Fruit fly (Drosophila melanogaster): ENCODE results near the gene pb.

Gene pb

DNA sequence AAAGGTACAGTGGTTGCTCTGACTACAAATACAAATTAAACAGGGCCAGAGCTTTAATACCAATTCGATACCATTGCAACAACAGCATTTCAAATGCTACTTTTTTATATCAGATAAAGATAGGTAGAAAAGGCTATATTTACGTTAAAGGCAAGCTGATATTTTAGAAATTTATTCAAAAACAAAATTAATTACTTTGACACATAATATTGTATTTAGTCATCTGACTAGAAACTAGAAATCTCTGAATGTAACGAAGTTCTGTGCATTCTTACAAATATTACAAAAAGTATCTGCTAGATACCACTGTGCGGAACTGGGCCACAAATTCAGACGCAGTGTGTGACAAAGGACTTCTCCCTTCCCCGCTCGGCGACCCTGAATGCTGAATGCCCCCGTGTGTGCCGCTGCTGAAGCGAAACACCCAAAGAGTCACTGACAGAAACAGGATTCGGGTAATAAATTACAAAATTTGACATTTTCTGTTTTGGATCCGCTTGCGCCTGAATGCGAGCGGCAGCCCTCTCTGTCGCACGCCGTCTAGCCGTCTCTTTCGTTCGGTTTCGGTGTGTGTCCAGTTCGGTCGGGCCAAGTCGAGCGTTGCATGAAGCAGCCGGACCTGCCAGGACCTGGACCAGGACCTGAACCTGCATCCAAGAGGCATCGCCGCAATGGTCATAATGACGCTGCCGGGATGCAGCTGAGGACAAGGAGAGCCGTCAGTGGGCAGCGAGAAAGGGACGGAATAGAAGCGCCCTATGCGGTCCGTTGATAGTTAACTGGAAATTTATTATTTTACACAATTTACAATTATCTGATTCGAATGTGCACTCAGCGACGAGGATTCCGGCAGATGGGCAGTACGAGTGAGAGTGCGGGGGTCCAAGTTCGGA is 19.1 kb upstream of the pb start:
- TF ChIP-seq CG6683 (GFP tag; optimal IDR thresholded peaks at IDR 0.05) (peak; percentile 21), lab (GFP tag; optimal IDR thresholded peaks at IDR 0.05) (peak; percentile 54), CG13296 (GFP tag; optimal IDR thresholded peaks at IDR 0.05) (peak; percentile 18), CG10321 (GFP tag; IDR thresholded peaks at IDR 0.05) (no peak), psq (GFP tag; optimal IDR thresholded peaks at IDR 0.05) (no peak), Hr51 (GFP tag; optimal IDR thresholded peaks at IDR 0.05) (peak in 1 of 2 experiments; percentile 51), CG9932 (GFP tag; IDR thresholded peaks at IDR 0.05) (no peak), Lpt (GFP tag; optimal IDR thresholded peaks at IDR 0.05) (no peak), CG9727 (GFP tag; optimal IDR thresholded peaks at IDR 0.05) (peak; percentile 59), CG9437 (GFP tag; optimal IDR thresholded peaks at IDR 0.05) (peak; percentile 19), CG17328 (GFP tag; IDR thresholded peaks at IDR 0.05) (no peak), CG3407 (GFP tag; optimal IDR thresholded peaks at IDR 0.05) (peak; percentile 15), NFAT (GFP tag; IDR thresholded peaks at IDR 0.05) (no peak), ken (GFP tag; IDR thresholded peaks at IDR 0.05) (peak; percentile 29; the same call in 1 of the 3 replicates), Trl (optimal IDR thresholded peaks at IDR 0.05) (no peak), Trl (GFP tag; optimal IDR thresholded peaks at IDR 0.05) (peak; percentile 16), gsb-n (tag; optimal IDR thresholded peaks at IDR 0.05) (peak; percentile 65), Hr3 (GFP tag; optimal IDR thresholded peaks at IDR 0.05) (peak; percentile 36), sisA (GFP tag; IDR thresholded peaks at IDR 0.05) (no peak), BEAF-32 (GFP tag; optimal IDR thresholded peaks at IDR 0.05) (no peak), Eip74EF (GFP tag; optimal IDR thresholded peaks at IDR 0.05) (no peak), Ets97D (GFP tag; optimal IDR thresholded peaks at IDR 0.05) (no peak), Adf1 (GFP tag; IDR thresholded peaks at IDR 0.05) (no peak), CG3847 (GFP tag; IDR thresholded peaks at IDR 0.05) (no peak), Blimp-1 (GFP tag; optimal IDR thresholded peaks at IDR 0.05) (peak; percentile 29), CG12299 (tag; optimal IDR thresholded peaks at IDR 0.05) (no peak), gt (GFP tag; IDR thresholded peaks at IDR 0.05) (no peak), Jarid2 (GFP tag; optimal IDR thresholded peaks at IDR 0.05) (no peak), eyg (GFP tag; optimal IDR thresholded peaks at IDR 0.05) (no peak), CG10274 (GFP tag; optimal IDR thresholded peaks at IDR 0.05) (no peak), Sin3A (optimal IDR thresholded peaks at IDR 0.05) (no peak), CG10565 (GFP tag; optimal IDR thresholded peaks at IDR 0.05) (no peak), CG7271 (tag; optimal IDR thresholded peaks at IDR 0.05) (no peak), E2f1 (GFP tag; IDR thresholded peaks at IDR 0.05) (no peak), CG17385 (GFP tag; optimal IDR thresholded peaks at IDR 0.05) (peak; percentile 55), zfh1 (GFP tag; IDR thresholded peaks at IDR 0.05) (no peak), pum (GFP tag; optimal IDR thresholded peaks at IDR 0.05) (peak; percentile 14), lmd (GFP tag; IDR thresholded peaks at IDR 0.05) (peak; percentile 33; the same call in 1 of the 2 replicates), YL-1 (GFP tag; optimal IDR thresholded peaks at IDR 0.05) (no peak), CG11093 (GFP tag; IDR thresholded peaks at IDR 0.05) (no peak), CG33213 (GFP tag; optimal IDR thresholded peaks at IDR 0.05) (no peak), fru (optimal IDR thresholded peaks at IDR 0.05) (no peak), CG17361 (GFP tag; IDR thresholded peaks at IDR 0.05) (peak; percentile 64; the same call in 2 of the 3 replicates), CG17359 (tag; optimal IDR thresholded peaks at IDR 0.05) (peak; percentile 28), p53 (GFP tag; optimal IDR thresholded peaks at IDR 0.05) (no peak), onecut (GFP tag; IDR thresholded peaks at IDR 0.05) (no peak), tna (GFP tag; IDR thresholded peaks at IDR 0.05; ENCODE audit: partially characterized antibody) (no peak), gem (tag; optimal IDR thresholded peaks at IDR 0.05) (peak; percentile 70), cas (GFP tag; IDR thresholded peaks at IDR 0.05) (no peak), Hsf (GFP tag; optimal IDR thresholded peaks at IDR 0.05) (peak; percentile 14)

Data from whole organism, embryonic.